Worm (Caenorhabditis elegans) whole organism, L1 larva: ENCODE measurements around the gene F28B4.1.

ENCODE experiments used
- C04F5.9 ChIP-seq: sonication (generic microtip); optimal IDR thresholded peaks from 2 replicates; lab custom pipeline; 2016; ENCODE audit warnings: missing genetic modification characterization, missing compliant biosample characterization
- C34B4.2 ChIP-seq: sonication (generic microtip); optimal IDR thresholded peaks from 2 replicates; lab custom pipeline; 2017; ENCODE audit warnings: mild to moderate bottlenecking, missing genetic modification characterization, missing compliant biosample characterization
- F16B12.6 ChIP-seq: fragments of 150-350 bp; optimal IDR thresholded peaks from 2 replicates; lab custom pipeline; 2014; ENCODE audit warnings: missing biosample characterization, missing genetic modification characterization
- Y116A8C.19 ChIP-seq: sonication (generic microtip); optimal IDR thresholded peaks from 2 replicates; lab custom pipeline; 2016; ENCODE audit warnings: missing compliant biosample characterization, missing genetic modification characterization, borderline replicate concordance
- aha-1 ChIP-seq: fragments of 150-350 bp; optimal IDR thresholded peaks from 2 replicates; lab custom pipeline; 2014; ENCODE audit warnings: missing biosample characterization, missing genetic modification characterization
- ceh-82 ChIP-seq, 3 experiments: fragments of 150-350 bp in 1 of 3; sonication (generic microtip) in 2 of 3; optimal IDR thresholded peaks; 2 replicates each; lab custom pipeline; 2014 to 2017; ENCODE audit warnings: missing biosample characterization in 3 of 3, missing genetic modification characterization in 3 of 3
- dpl-1 ChIP-seq, 3 experiments: fragments of 150-350 bp in 2 of 3; sonication (generic microtip) in 1 of 3; optimal IDR thresholded peaks; 2 replicates each; lab custom pipeline; 2014 to 2017; ENCODE audit warnings: missing biosample characterization in 3 of 3, missing genetic modification characterization in 3 of 3, missing genetic modification reagents in 3 of 3
- dsc-1 ChIP-seq: sonication (generic microtip); optimal IDR thresholded peaks from 2 replicates; lab custom pipeline; 2016; ENCODE audit warnings: mild to moderate bottlenecking, missing genetic modification characterization, missing compliant biosample characterization
- efl-1 ChIP-seq, 4 experiments: fragments of 150-350 bp; optimal IDR thresholded peaks in 3 of 4; peaks in 1 of 4; 1 replicate in 1 of 4; 2 replicates in 3 of 4; lab custom pipeline; 2014; ENCODE audit warnings: missing biosample characterization in 2 of 4, missing genetic modification characterization in 2 of 4, missing genetic modification reagents in 2 of 4
- efl-3 ChIP-seq: fragments of 200-800 bp; sonication (Bioruptor generic); optimal IDR thresholded peaks from 2 replicates; lab custom pipeline; 2018; ENCODE audit warnings: mild to moderate bottlenecking, missing genetic modification characterization, missing compliant biosample characterization
- fkh-10 ChIP-seq: sonication (generic microtip); optimal IDR thresholded peaks from 2 replicates; lab custom pipeline; 2017; ENCODE audit warnings: missing biosample characterization, missing genetic modification reagents, missing genetic modification characterization
- fkh-4 ChIP-seq: sonication (generic microtip); optimal IDR thresholded peaks from 2 replicates; lab custom pipeline; 2016; ENCODE audit warnings: missing compliant biosample characterization, missing genetic modification characterization, borderline replicate concordance
- fkh-8 ChIP-seq: sonication (generic microtip); optimal IDR thresholded peaks from 2 replicates; lab custom pipeline; 2016; ENCODE audit warnings: mild to moderate bottlenecking, missing genetic modification characterization, missing compliant biosample characterization
- fos-1 ChIP-seq: fragments of 150-350 bp; optimal IDR thresholded peaks from 2 replicates; lab custom pipeline; 2014; ENCODE audit warnings: missing biosample characterization, missing genetic modification characterization
- hlh-17 ChIP-seq: fragments of 200-800 bp; sonication (Bioruptor generic); optimal IDR thresholded peaks from 2 replicates; lab custom pipeline; 2018; ENCODE audit warnings: missing genetic modification characterization, mild to moderate bottlenecking, missing compliant biosample characterization, moderate library complexity, borderline replicate concordance
- hpl-2 ChIP-seq: fragments of 150-350 bp; optimal IDR thresholded peaks from 2 replicates; lab custom pipeline; 2014; ENCODE audit warnings: missing biosample characterization, missing genetic modification reagents, missing genetic modification characterization
- isw-1 ChIP-seq: fragments of 200-800 bp; sonication (Bioruptor generic); IDR thresholded peaks from 2 replicates; pipeline ENCODE4 v1.3.6; 2022; ENCODE audit warnings: missing genetic modification characterization, missing compliant biosample characterization
- lin-13 ChIP-seq: fragments of 150-350 bp; optimal IDR thresholded peaks from 2 replicates; lab custom pipeline; 2014; ENCODE audit warnings: missing biosample characterization, missing genetic modification reagents, missing genetic modification characterization
- lin-15B ChIP-seq: fragments of 150-350 bp; sonication (generic microtip); optimal IDR thresholded peaks from 3 replicates; lab custom pipeline; 2014; ENCODE audit warnings: missing biosample characterization, missing genetic modification characterization
- lir-3 ChIP-seq: sonication (generic microtip); optimal IDR thresholded peaks from 2 replicates; lab custom pipeline; 2016; ENCODE audit warnings: mild to moderate bottlenecking, missing genetic modification characterization, moderate library complexity, missing compliant biosample characterization; ENCODE audit not compliant: poor library complexity
- lsy-2 ChIP-seq, 2 experiments: fragments of 150-350 bp; optimal IDR thresholded peaks; 2 replicates each; lab custom pipeline; 2014; ENCODE audit warnings: missing biosample characterization in 2 of 2, missing genetic modification characterization in 2 of 2
- mef-2 ChIP-seq: fragments of 150-350 bp; optimal IDR thresholded peaks from 2 replicates; lab custom pipeline; 2014; ENCODE audit warnings: missing biosample characterization, missing genetic modification characterization
- mep-1 ChIP-seq: fragments of 150-350 bp; optimal IDR thresholded peaks from 2 replicates; lab custom pipeline; 2014; ENCODE audit warnings: missing biosample characterization, missing genetic modification characterization
- nhr-12 ChIP-seq: sonication (generic microtip); optimal IDR thresholded peaks from 2 replicates; lab custom pipeline; 2017; ENCODE audit warnings: missing biosample characterization, missing genetic modification characterization
- nhr-20 ChIP-seq: sonication (generic microtip); optimal IDR thresholded peaks from 2 replicates; lab custom pipeline; 2016; ENCODE audit warnings: mild to moderate bottlenecking, missing genetic modification characterization, missing compliant biosample characterization
- nhr-237 ChIP-seq: fragments of 150-350 bp; optimal IDR thresholded peaks from 2 replicates; lab custom pipeline; 2014; ENCODE audit warnings: missing biosample characterization, missing genetic modification characterization
- nhr-28 ChIP-seq: fragments of 150-350 bp; optimal IDR thresholded peaks from 2 replicates; lab custom pipeline; 2014; ENCODE audit warnings: missing biosample characterization, missing genetic modification characterization
- nhr-77 ChIP-seq: fragments of 150-350 bp; optimal IDR thresholded peaks from 2 replicates; lab custom pipeline; 2014; ENCODE audit warnings: missing biosample characterization, missing genetic modification characterization
- pqm-1 ChIP-seq: sonication (generic microtip); optimal IDR thresholded peaks from 3 replicates; lab custom pipeline; 2017; ENCODE audit warnings: missing biosample characterization, missing genetic modification characterization
- skn-1 ChIP-seq: fragments of 150-350 bp; optimal IDR thresholded peaks from 2 replicates; lab custom pipeline; 2014; ENCODE audit warnings: missing biosample characterization, missing genetic modification characterization
- sup-37 ChIP-seq: fragments of 200-800 bp; sonication (Bioruptor generic); optimal IDR thresholded peaks from 2 replicates; lab custom pipeline; 2018; ENCODE audit warnings: mild to moderate bottlenecking, missing genetic modification characterization, missing compliant biosample characterization
- swsn-7 ChIP-seq: sonication (generic microtip); optimal IDR thresholded peaks from 2 replicates; lab custom pipeline; 2016; ENCODE audit warnings: missing genetic modification characterization, missing compliant biosample characterization
- tbx-2 ChIP-seq: sonication (generic microtip); optimal IDR thresholded peaks from 2 replicates; lab custom pipeline; 2016; ENCODE audit warnings: missing genetic modification characterization, missing compliant biosample characterization
- unc-30 ChIP-seq: sonication (generic microtip); optimal IDR thresholded peaks from 2 replicates; lab custom pipeline; 2017; ENCODE audit warnings: missing biosample characterization, missing genetic modification characterization
- unc-86 ChIP-seq: sonication (generic microtip); optimal IDR thresholded peaks from 2 replicates; lab custom pipeline; 2016; ENCODE audit warnings: missing genetic modification characterization, missing compliant biosample characterization
- unc-98 ChIP-seq: fragments of 200-800 bp; sonication (Bioruptor generic); IDR thresholded peaks from 2 replicates; pipeline ENCODE4 v1.3.6; 2022; ENCODE audit warnings: missing genetic modification characterization, missing compliant biosample characterization
- vab-15 ChIP-seq: sonication (generic microtip); optimal IDR thresholded peaks from 2 replicates; lab custom pipeline; 2017; ENCODE audit warnings: missing genotype, mild to moderate bottlenecking, missing genetic modification characterization, missing compliant biosample characterization
- ztf-11 ChIP-seq, 2 experiments: sonication (generic microtip); optimal IDR thresholded peaks; 2 replicates each; lab custom pipeline; 2016 to 2017; ENCODE audit warnings: missing genetic modification characterization in 2 of 2, missing biosample characterization in 1 of 2, missing compliant biosample characterization in 1 of 2

Gene F28B4.1

ce11 chrX:3226348-3227229, 21.7 kb downstream of the F28B4.1 start:
- TF ChIP-seq unc-30, result no peak
- no peak for TF ChIP-seq nhr-77
- TF ChIP-seq nhr-20 (tag; lab: Kevin White, UChicago), result no peak
- TF ChIP-seq unc-98 (GFP tag; lab: Robert Waterston, UW), result no peak
- TF ChIP-seq efl-3 (GFP tag; lab: Kevin White, UChicago), result no peak
- TF ChIP-seq lir-3 (tag; lab: Kevin White, UChicago), result no peak
- no peak for TF ChIP-seq mep-1 (tag; lab: Kevin White, UChicago)
- TF ChIP-seq dsc-1 (tag; lab: Kevin White, UChicago), result no peak
- no peak for TF ChIP-seq unc-86 (tag; lab: Kevin White, UChicago)
- TF ChIP-seq hpl-2, result no peak
- TF ChIP-seq swsn-7 (tag; lab: Kevin White, UChicago), result no peak
- no peak for TF ChIP-seq lin-13
- no peak for TF ChIP-seq ceh-82 (tag; optimal IDR thresholded peaks at IDR 0.05; lab: Kevin White, UChicago)
- no peak for TF ChIP-seq sup-37 (GFP tag; lab: Kevin White, UChicago)
- no peak for TF ChIP-seq C34B4.2 (tag; lab: Kevin White, UChicago)
- no peak for TF ChIP-seq Y116A8C.19 (tag; lab: Kevin White, UChicago)
- no peak for TF ChIP-seq fkh-8 (tag; lab: Kevin White, UChicago)
- no peak for TF ChIP-seq skn-1 (tag; lab: Kevin White, UChicago)
- no peak for TF ChIP-seq dpl-1 (GFP tag; optimal IDR thresholded peaks at IDR 0.05; lab: Kevin White, UChicago)
- TF ChIP-seq aha-1 (tag; lab: Kevin White, UChicago), result no peak

DNA sequence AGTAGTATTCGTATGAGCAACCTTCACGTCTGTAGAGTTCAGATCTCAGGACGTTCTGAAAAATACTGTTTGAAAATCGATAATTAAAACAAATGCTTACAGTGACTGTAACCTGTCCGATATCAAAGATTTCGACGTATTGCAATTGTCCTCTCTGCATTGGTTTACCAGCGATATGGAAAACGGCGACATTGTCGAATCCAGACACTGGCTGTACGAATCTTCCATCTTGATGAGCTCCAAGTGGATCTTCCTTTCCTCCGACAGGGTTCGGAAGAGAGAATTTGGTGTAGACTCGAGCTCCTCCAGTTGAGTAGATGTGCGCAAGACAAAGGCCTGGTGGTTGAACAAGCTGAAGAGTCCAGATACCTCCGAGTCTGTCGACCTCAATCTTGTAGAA, 23.8 kb downstream of the F28B4.1 start:
- no peak for TF ChIP-seq fkh-10 (GFP tag; lab: Kevin White, UChicago)
- TF ChIP-seq efl-1 (optimal IDR thresholded peaks at IDR 0.05; lab: Kevin White, UChicago), result no peak
- TF ChIP-seq efl-1 (GFP tag; optimal IDR thresholded peaks at IDR 0.05 in 1 of 2; lab: Kevin White, UChicago), result peak in 1 of 2 experiments; percentile 61
- TF ChIP-seq, all 84 proteins: peak for 1

DNA sequence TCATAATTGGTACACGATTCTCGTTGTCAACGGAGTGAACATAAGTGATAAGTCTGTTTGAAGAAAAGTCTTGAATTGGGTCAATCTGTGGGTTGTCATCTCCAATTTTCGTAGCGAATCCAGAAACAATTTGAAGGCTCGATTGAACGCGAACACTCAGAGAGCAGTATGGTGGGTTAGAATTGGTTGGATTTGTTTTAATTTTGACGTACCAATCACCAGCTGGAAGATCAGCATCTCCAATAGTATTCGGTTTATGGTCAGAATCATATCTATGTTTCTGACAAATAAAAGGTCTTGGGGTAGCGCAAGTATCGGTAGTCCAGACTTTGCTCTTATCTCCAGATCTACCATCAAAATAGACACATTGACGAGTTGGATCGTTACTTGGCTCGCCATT, 25.7 kb downstream of the F28B4.1 start:
- TF ChIP-seq nhr-28 (no peak), nhr-12 (no peak), lin-15B (no peak), skn-1 (tag; lab: Kevin White, UChicago) (no peak), C04F5.9 (tag; lab: Kevin White, UChicago) (no peak), ztf-11 (tag; optimal IDR thresholded peaks at IDR 0.05; lab: Kevin White, UChicago) (no peak), fos-1 (tag; lab: Kevin White, UChicago) (no peak), mef-2 (no peak), hlh-17 (GFP tag; lab: Kevin White, UChicago) (no peak), fkh-4 (tag; lab: Kevin White, UChicago) (no peak), tbx-2 (no peak), isw-1 (no peak), F16B12.6 (tag; lab: Kevin White, UChicago) (no peak), lsy-2 (tag; optimal IDR thresholded peaks at IDR 0.05; lab: Kevin White, UChicago) (no peak), nhr-237 (no peak), pqm-1 (tag; lab: Kevin White, UChicago) (no peak), sup-37 (GFP tag; lab: Kevin White, UChicago) (no peak), efl-3 (GFP tag; lab: Kevin White, UChicago) (no peak), vab-15 (tag; lab: Kevin White, UChicago) (no peak)
